Fruit fly (Drosophila melanogaster) whole organism: Measurements from ENCODE around the gene CG10616.

Experiments used
- CG8478 ChIP-seq: fragments of >200 bp; optimal IDR thresholded peaks from 2 replicates; lab custom pipeline; 2018; ENCODE audit warnings: inconsistent platforms
- Dll ChIP-seq: fragments of >200 bp; optimal IDR thresholded peaks from 2 replicates; lab custom pipeline; 2017
- EcR ChIP-seq, 2 experiments: fragments of >200 bp; optimal IDR thresholded peaks; 2 replicates each; lab custom pipeline; 2017; ENCODE audit warnings: missing biosample characterization in 2 of 2, missing genetic modification characterization in 2 of 2, missing genetic modification reagents in 2 of 2
- pan ChIP-seq: fragments of >200 bp; optimal IDR thresholded peaks from 2 replicates; lab custom pipeline; 2017
- psq ChIP-seq: fragments of >200 bp; optimal IDR thresholded peaks from 2 replicates; lab custom pipeline; 2017
- usp ChIP-seq: fragments of >200 bp; optimal IDR thresholded peaks from 2 replicates; lab custom pipeline; 2017; ENCODE audit warnings: missing biosample characterization, missing genetic modification characterization, mixed read lengths

DNA sequence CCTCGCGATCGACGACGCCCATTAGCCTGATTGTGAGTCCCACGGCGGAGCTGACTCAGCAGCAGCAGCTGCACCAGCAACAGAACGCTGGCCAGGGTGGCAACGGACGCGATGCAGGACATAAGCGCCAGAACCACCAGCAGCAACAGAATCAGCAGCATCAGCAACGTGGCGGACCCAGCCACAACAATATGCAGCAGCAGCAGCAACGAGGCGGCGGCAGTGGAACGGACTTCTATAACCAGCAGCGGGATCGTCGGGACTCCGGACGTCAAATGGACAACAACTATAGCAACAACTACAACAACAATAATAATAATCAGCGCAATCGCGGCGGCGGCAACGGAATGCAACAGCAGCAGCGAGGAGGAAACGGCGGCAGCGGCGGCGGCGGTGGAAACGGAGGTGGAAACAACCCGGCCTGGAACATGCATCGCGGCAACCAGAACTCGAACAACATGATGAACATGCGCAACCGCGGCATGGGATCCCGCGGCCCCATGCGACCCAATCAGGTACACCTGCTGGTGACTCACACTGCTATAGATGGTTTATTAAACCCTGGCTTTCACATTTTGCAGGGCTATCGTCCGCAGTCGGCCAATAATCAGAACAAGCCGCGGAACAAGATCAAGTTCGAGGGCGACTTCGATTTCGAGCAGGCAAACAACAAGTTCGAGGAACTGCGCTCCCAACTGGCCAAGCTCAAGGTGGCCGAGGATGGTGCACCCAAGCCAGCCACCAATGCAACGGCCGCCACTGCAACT, 46.1 kb downstream of the CG10616 start:
- TF ChIP-seq CG8478 (lab: Kevin White, UChicago): no peak
- TF ChIP-seq Dll: no peak
- TF ChIP-seq psq: no peak
- TF ChIP-seq usp (GFP tag; lab: Kevin White, UChicago): no peak
- TF ChIP-seq pan (lab: Kevin White, UChicago): no peak
- no peak for TF ChIP-seq EcR (GFP tag; optimal IDR thresholded peaks at IDR 0.05; lab: Kevin White, UChicago)
